Worm (Caenorhabditis elegans): Measurements from ENCODE around the gene oat-1.

DNA sequence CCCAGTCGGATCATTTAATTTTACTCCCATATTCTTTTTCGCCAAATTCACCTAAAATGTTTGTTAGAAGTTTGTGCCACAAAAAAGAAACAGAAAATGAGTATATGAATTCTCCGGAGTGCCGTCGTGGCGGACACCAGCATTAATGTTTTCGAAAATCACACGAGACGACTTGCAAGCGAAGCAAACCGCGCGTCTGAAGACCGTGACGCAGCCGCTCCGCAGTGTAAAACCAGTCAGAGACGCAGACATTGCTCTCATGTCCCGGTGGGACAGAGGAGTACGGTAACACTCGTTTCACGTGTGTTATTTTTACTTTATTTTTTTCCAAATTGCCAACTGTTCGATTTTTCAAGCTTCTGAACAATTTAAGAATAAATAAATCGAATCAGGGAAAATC lies 39.7 kb downstream of the oat-1 start, which contains the start of the genes T26A8.4 and pdtf-1:
- TF ChIP-seq pha-4 (tag; optimal IDR thresholded peaks at IDR 0.05): peak; percentile 99
- TF ChIP-seq tbx-2 (tag; optimal IDR thresholded peaks at IDR 0.05): peak; percentile 64
- peak; percentile 68 for TF ChIP-seq zag-1 (tag; optimal IDR thresholded peaks at IDR 0.05)
- TF ChIP-seq nhr-28 (tag; optimal IDR thresholded peaks at IDR 0.05): peak; percentile 22
- peak; percentile 100 for TF ChIP-seq nfya-1 (tag; optimal IDR thresholded peaks at IDR 0.05; ENCODE audit: insufficient read depth)
- peak; percentile 68 for TF ChIP-seq nhr-76 (tag; optimal IDR thresholded peaks at IDR 0.05)
- peak; percentile 39 for TF ChIP-seq elt-1 (tag; optimal IDR thresholded peaks at IDR 0.05)
- TF ChIP-seq fkh-10 (GFP tag; optimal IDR thresholded peaks at IDR 0.05): peak; percentile 57
- no peak for TF ChIP-seq unc-39 (tag; optimal IDR thresholded peaks at IDR 0.05)

Data from whole organism, L3 larva.